Fruit fly (Drosophila melanogaster): ENCODE data around the gene CG42752.

CG42752 gene

dm6 chr2L:18694724-18695105 is 45.2 kb downstream of the CG42752 start (continued):
- TF ChIP-seq Hr3 (GFP tag; optimal IDR thresholded peaks at IDR 0.05) (no peak), Sox100B (GFP tag; optimal IDR thresholded peaks at IDR 0.05) (no peak), Atf3 (GFP tag; optimal IDR thresholded peaks at IDR 0.05) (no peak), GATAe (GFP tag; conservative IDR thresholded peaks at IDR 0.05) (no peak), CG12391 (tag; optimal IDR thresholded peaks at IDR 0.05) (peak; percentile 40), CG2202 (tag; optimal IDR thresholded peaks at IDR 0.05) (no peak), sr (GFP tag; IDR thresholded peaks at IDR 0.05) (no peak), CHES-1-like (GFP tag; optimal IDR thresholded peaks at IDR 0.05) (no peak), MESR4 (GFP tag; optimal IDR thresholded peaks at IDR 0.05) (no peak), Dip3 (GFP tag; optimal IDR thresholded peaks at IDR 0.05) (no peak), Doc3 (GFP tag; IDR thresholded peaks at IDR 0.05; ENCODE audit: partially characterized antibody) (no peak), fd102C (GFP tag; optimal IDR thresholded peaks at IDR 0.05) (no peak), CG6854 (GFP tag; optimal IDR thresholded peaks at IDR 0.05) (no peak), CG34224 (GFP tag; IDR thresholded peaks at IDR 0.05; ENCODE audit: partially characterized antibody) (no peak), Lim3 (GFP tag; IDR thresholded peaks at IDR 0.05) (no peak), Optix (GFP tag; IDR thresholded peaks at IDR 0.05) (no peak), chinmo (GFP tag; IDR thresholded peaks at IDR 0.05; ENCODE audit: partially characterized antibody) (no peak), Abd-B (GFP tag; optimal IDR thresholded peaks at IDR 0.05) (no peak), emc (GFP tag; optimal IDR thresholded peaks at IDR 0.05) (no peak), CG43689 (GFP tag; IDR thresholded peaks at IDR 0.05) (no peak), sc (optimal IDR thresholded peaks at IDR 0.05) (no peak), sc (GFP tag; optimal IDR thresholded peaks at IDR 0.05) (no peak), Bdp1 (GFP tag; optimal IDR thresholded peaks at IDR 0.05) (no peak), CG4282 (GFP tag; optimal IDR thresholded peaks at IDR 0.05) (no peak), Mes4 (GFP tag; optimal IDR thresholded peaks at IDR 0.05) (no peak), sug (tag; optimal IDR thresholded peaks at IDR 0.05) (no peak), psq (GFP tag; optimal IDR thresholded peaks at IDR 0.05) (no peak), CG3847 (GFP tag; IDR thresholded peaks at IDR 0.05) (peak; percentile 40), NFAT (GFP tag; IDR thresholded peaks at IDR 0.05) (no peak), CG3995 (GFP tag; optimal IDR thresholded peaks at IDR 0.05) (no peak), Tbp (GFP tag; optimal IDR thresholded peaks at IDR 0.05) (no peak), CG9797 (GFP tag; optimal IDR thresholded peaks at IDR 0.05) (no peak), odd (GFP tag; optimal IDR thresholded peaks at IDR 0.05) (no peak), eve (GFP tag; optimal IDR thresholded peaks at IDR 0.05) (no peak), Neu2 (GFP tag; optimal IDR thresholded peaks at IDR 0.05; ENCODE audit: borderline replicate concordance) (no peak), CG1024 (GFP tag; IDR thresholded peaks at IDR 0.05) (no peak), CG12744 (GFP tag; optimal IDR thresholded peaks at IDR 0.05) (no peak), nom (GFP tag; optimal IDR thresholded peaks at IDR 0.05) (no peak), Trl (optimal IDR thresholded peaks at IDR 0.05) (no peak), Trl (GFP tag; optimal IDR thresholded peaks at IDR 0.05) (no peak), Usf (GFP tag; optimal IDR thresholded peaks at IDR 0.05) (no peak), amos (GFP tag; IDR thresholded peaks at IDR 0.05; ENCODE audit: partially characterized antibody) (no peak), otp (GFP tag; IDR thresholded peaks at IDR 0.05) (no peak), CG18476 (GFP tag; optimal IDR thresholded peaks at IDR 0.05) (no peak), kni (GFP tag; optimal IDR thresholded peaks at IDR 0.05) (no peak), Pdp1 (GFP tag; optimal IDR thresholded peaks at IDR 0.05) (no peak), CG12769 (tag; optimal IDR thresholded peaks at IDR 0.05) (no peak), CG30431 (GFP tag; optimal IDR thresholded peaks at IDR 0.05) (no peak), dati (GFP tag; IDR thresholded peaks at IDR 0.05) (no peak), z (GFP tag; IDR thresholded peaks at IDR 0.05) (no peak), CG2875 (GFP tag; optimal IDR thresholded peaks at IDR 0.05) (no peak), CG14441 (GFP tag; IDR thresholded peaks at IDR 0.05) (peak; percentile 35; the same call in 1 of the 2 replicates), CG33557 (GFP tag; optimal IDR thresholded peaks at IDR 0.05) (no peak)

All from whole organism, embryonic.